Worm (Caenorhabditis elegans): ENCODE results near the gene Y47C4A.1.

Y47C4A.1 gene

ce11 chrX:325597-326161 is 39.7 kb upstream of the Y47C4A.1 start, which contains the start of gene M02E1.1:
TSS of gene M02E1.1 (plus strand) at chrX:326111.
- TF ChIP-seq elt-3 (tag; optimal IDR thresholded peaks at IDR 0.05) (no peak), fkh-10 (GFP tag; optimal IDR thresholded peaks at IDR 0.05) (no peak), aly-2 (tag; optimal IDR thresholded peaks at IDR 0.05) (no peak), blmp-1 (tag; optimal IDR thresholded peaks at IDR 0.05) (peak; percentile 45), efl-3 (GFP tag; optimal IDR thresholded peaks at IDR 0.05) (no peak), mab-9 (GFP tag; IDR thresholded peaks at IDR 0.05) (no peak), snu-23 (GFP tag; optimal IDR thresholded peaks at IDR 0.05) (peak; percentile 45), efl-1 (optimal IDR thresholded peaks at IDR 0.05) (peak in 1 of 2 experiments; percentile 22), efl-1 (GFP tag; optimal IDR thresholded peaks at IDR 0.05 in 1 of 2) (peak; percentile 20 to 55), tlp-1 (tag; optimal IDR thresholded peaks at IDR 0.05) (no peak), unc-86 (tag; optimal IDR thresholded peaks at IDR 0.05) (no peak), lin-39 (tag; optimal IDR thresholded peaks at IDR 0.05) (no peak), hlh-4 (tag; optimal IDR thresholded peaks at IDR 0.05) (no peak), rnt-1 (tag; optimal IDR thresholded peaks at IDR 0.05) (peak; percentile 25), skn-1 (tag; optimal IDR thresholded peaks at IDR 0.05) (no peak), tbx-2 (tag; optimal IDR thresholded peaks at IDR 0.05) (peak; percentile 36), nhr-71 (tag; optimal IDR thresholded peaks at IDR 0.05) (peak; percentile 53), mep-1 (tag; optimal IDR thresholded peaks at IDR 0.05) (peak; percentile 77), nhr-90 (tag; optimal IDR thresholded peaks at IDR 0.05; ENCODE audit: poor library complexity) (peak; percentile 46), nhr-47 (tag; optimal IDR thresholded peaks at IDR 0.05) (peak; percentile 51), nhr-77 (tag; optimal IDR thresholded peaks at IDR 0.05) (no peak), snpc-4 (tag; optimal IDR thresholded peaks at IDR 0.05) (peak; percentile 6), nhr-11 (tag; optimal IDR thresholded peaks at IDR 0.05) (no peak), fos-1 (tag; optimal IDR thresholded peaks at IDR 0.05) (no peak), F16B12.6 (tag; optimal IDR thresholded peaks at IDR 0.05) (peak; percentile 89), dpl-1 (GFP tag; optimal IDR thresholded peaks at IDR 0.05) (peak in 2 of 3 experiments; percentile 26 to 38), sox-4 (tag; optimal IDR thresholded peaks at IDR 0.05) (no peak), ceh-88 (GFP tag; IDR thresholded peaks at IDR 0.05) (no peak), lin-35 (GFP tag; optimal IDR thresholded peaks at IDR 0.05) (peak in 1 of 2 experiments; percentile 66), dsc-1 (tag; optimal IDR thresholded peaks at IDR 0.05) (peak; percentile 20), lin-14 (GFP tag; optimal IDR thresholded peaks at IDR 0.05) (peak; percentile 41), ces-1 (GFP tag; optimal IDR thresholded peaks at IDR 0.05) (no peak), nhr-85 (tag) (peak; percentile 33), mdl-1 (tag; optimal IDR thresholded peaks at IDR 0.05) (peak in 1 of 2 experiments; percentile 42), C16A3.4 (tag; optimal IDR thresholded peaks at IDR 0.05) (peak; percentile 9), lsy-2 (tag; optimal IDR thresholded peaks at IDR 0.05) (peak; percentile 22 to 51), pag-3 (tag; optimal IDR thresholded peaks at IDR 0.05; ENCODE audit: borderline replicate concordance, insufficient read depth) (no peak), nhr-20 (tag; optimal IDR thresholded peaks at IDR 0.05) (peak; percentile 33), aha-1 (tag; optimal IDR thresholded peaks at IDR 0.05) (peak; percentile 19), swsn-7 (tag; optimal IDR thresholded peaks at IDR 0.05) (peak; percentile 21), elt-2 (tag; optimal IDR thresholded peaks at IDR 0.05) (no peak), ceh-82 (tag; optimal IDR thresholded peaks at IDR 0.05) (peak in 1 of 3 experiments; percentile 21)

DNA sequence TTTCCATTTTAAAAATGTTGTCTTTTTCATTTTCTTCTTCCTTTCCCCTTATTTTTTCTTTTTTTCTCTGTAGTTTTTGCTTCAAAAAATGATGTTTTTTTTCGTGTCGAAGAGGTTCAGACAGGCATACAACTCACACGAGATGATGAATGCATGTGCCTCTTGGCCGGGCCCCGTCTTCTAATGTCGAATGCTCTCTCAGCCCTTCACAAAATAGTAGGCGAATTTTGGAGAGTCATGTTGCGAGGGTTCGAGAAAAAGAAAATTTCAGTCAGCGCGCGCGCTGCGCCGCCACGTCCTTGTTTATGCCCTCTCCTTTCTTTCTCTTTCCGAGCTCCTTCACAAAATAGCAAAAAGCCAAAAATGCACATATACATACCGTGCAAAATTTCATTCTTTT is 38.0 kb upstream of the Y47C4A.1 start:
- peak in 2 of 3 experiments; percentile 29 to 73 for TF ChIP-seq ceh-82 (tag; optimal IDR thresholded peaks at IDR 0.05)
- TF ChIP-seq tbx-2 (tag; optimal IDR thresholded peaks at IDR 0.05) = peak; percentile 44
- TF ChIP-seq aly-2 (tag; optimal IDR thresholded peaks at IDR 0.05) = no peak
- peak; percentile 25 for TF ChIP-seq irx-1 (tag; optimal IDR thresholded peaks at IDR 0.05)
- no peak for TF ChIP-seq alr-1 (tag; optimal IDR thresholded peaks at IDR 0.05; ENCODE audit: borderline replicate concordance)
- TF ChIP-seq ceh-88 (GFP tag; IDR thresholded peaks at IDR 0.05) = 0 out of 2 replicates have a peak, but pooled peaks have one; percentile 32
- TF ChIP-seq skn-1 (tag; optimal IDR thresholded peaks at IDR 0.05) = peak; percentile 68
- TF ChIP-seq F16B12.6 (tag; optimal IDR thresholded peaks at IDR 0.05) = peak; percentile 33
- no peak for TF ChIP-seq unc-130 (tag; optimal IDR thresholded peaks at IDR 0.05)
- TF ChIP-seq dsc-1 (tag; optimal IDR thresholded peaks at IDR 0.05) = peak; percentile 37
- TF ChIP-seq nhr-20 (tag; optimal IDR thresholded peaks at IDR 0.05) = peak; percentile 22
- TF ChIP-seq rnt-1 (tag; optimal IDR thresholded peaks at IDR 0.05) = peak; percentile 62
- TF ChIP-seq swsn-7 (tag; optimal IDR thresholded peaks at IDR 0.05) = peak; percentile 66
- no peak for TF ChIP-seq lin-13 (GFP tag; optimal IDR thresholded peaks at IDR 0.05)
- TF ChIP-seq snpc-4 (tag; optimal IDR thresholded peaks at IDR 0.05) = peak; percentile 17
- peak; percentile 40 for TF ChIP-seq xbp-1 (tag; optimal IDR thresholded peaks at IDR 0.05)
- peak; percentile 76 for TF ChIP-seq fkh-10 (GFP tag; optimal IDR thresholded peaks at IDR 0.05)
- TF ChIP-seq jun-1 (tag; optimal IDR thresholded peaks at IDR 0.05) = peak; percentile 46
- peak; percentile 24 to 27 for TF ChIP-seq lin-35 (GFP tag; optimal IDR thresholded peaks at IDR 0.05)
- TF ChIP-seq mdl-1 (tag; optimal IDR thresholded peaks at IDR 0.05) = peak; percentile 32 to 86
- peak; percentile 74 for TF ChIP-seq nhr-47 (tag; optimal IDR thresholded peaks at IDR 0.05)
- TF ChIP-seq nhr-12 (tag; optimal IDR thresholded peaks at IDR 0.05) = no peak
- TF ChIP-seq nhr-76 (tag; optimal IDR thresholded peaks at IDR 0.05) = no peak
- peak; percentile 82 for TF ChIP-seq nhr-71 (tag; optimal IDR thresholded peaks at IDR 0.05)

All from whole organism, L1 larva.